Worm (Caenorhabditis elegans): Measurements from ENCODE around the gene F09F7.6.

ce11 chrIII:5572806-5573205 is 20.9 kb upstream of the F09F7.6 start:
- no peak for TF ChIP-seq ztf-23 (GFP tag; IDR thresholded peaks at IDR 0.05)
- no peak for TF ChIP-seq ref-1 (GFP tag; conservative IDR thresholded peaks at IDR 0.05)
- TF ChIP-seq tab-1 (GFP tag; IDR thresholded peaks at IDR 0.05) = no peak
- TF ChIP-seq klf-2 (GFP tag; conservative IDR thresholded peaks at IDR 0.05) = no peak
- TF ChIP-seq med-1 (GFP tag; optimal IDR thresholded peaks at IDR 0.05; ENCODE audit: insufficient read depth) = no peak
- TF ChIP-seq flt-1 (GFP tag; IDR thresholded peaks at IDR 0.05) = no peak
- no peak for TF ChIP-seq T22C8.4 (GFP tag; IDR thresholded peaks at IDR 0.05)
- TF ChIP-seq ztf-29 (GFP tag; IDR thresholded peaks at IDR 0.05) = no peak
- TF ChIP-seq cog-1 (tag; optimal IDR thresholded peaks at IDR 0.05) = no peak

All from whole organism, midembryonic.